Fruit fly (Drosophila melanogaster) whole organism, embryonic: ENCODE measurements around the gene CG11147.

Experiments
- Atf6 ChIP-seq: fragments of 200-800 bp; sonication (Bioruptor generic); IDR thresholded peaks from 2 replicates; pipeline ENCODE4 v1.3.6; 2022; ENCODE audit warnings: missing biosample characterization, missing genetic modification characterization
- Bgb ChIP-seq: fragments of 200-800 bp; sonication (Bioruptor generic); IDR thresholded peaks from 2 replicates; pipeline ENCODE4 v1.3.6; 2022; ENCODE audit warnings: missing biosample characterization, missing genetic modification characterization; ENCODE audit not compliant: partially characterized antibody
- CG10147 ChIP-seq: fragments of 200-800 bp; sonication (Bioruptor generic); optimal IDR thresholded peaks from 2 replicates; lab custom pipeline; 2019; ENCODE audit warnings: missing biosample characterization, mild to moderate bottlenecking, missing genetic modification characterization, moderate library complexity
- CG10267 ChIP-seq: fragments of 200-800 bp; sonication (Bioruptor generic); optimal IDR thresholded peaks from 2 replicates; lab custom pipeline; 2018; ENCODE audit warnings: missing biosample characterization, mild to moderate bottlenecking, missing genetic modification characterization, moderate library complexity
- CG10462 ChIP-seq: fragments of 200-800 bp; sonication (Bioruptor generic); optimal IDR thresholded peaks from 2 replicates; lab custom pipeline; 2016; ENCODE audit warnings: missing biosample characterization, missing genetic modification characterization
- CG11456 ChIP-seq: fragments of 200-800 bp; sonication (Bioruptor generic); IDR thresholded peaks from 3 replicates; pipeline ENCODE4 v1.3.6; 2022; ENCODE audit warnings: missing biosample characterization, missing genetic modification characterization
- CG12155 ChIP-seq: fragments of 200-800 bp; sonication (Bioruptor generic); optimal IDR thresholded peaks from 3 replicates; lab custom pipeline; 2016; ENCODE audit warnings: missing biosample characterization, missing genetic modification characterization
- CG14860 ChIP-seq: fragments of 200-800 bp; sonication (Bioruptor generic); IDR thresholded peaks from 3 replicates; pipeline ENCODE4 v1.3.6; 2022; ENCODE audit warnings: missing biosample characterization, missing genetic modification characterization; ENCODE audit not compliant: partially characterized antibody
- CG15011 ChIP-seq: fragments of 200-800 bp; sonication (Bioruptor generic); optimal IDR thresholded peaks from 3 replicates; lab custom pipeline; 2018; ENCODE audit warnings: missing biosample characterization, mild to moderate bottlenecking, missing genetic modification characterization
- CG15269 ChIP-seq: fragments of 200-800 bp; sonication (Bioruptor generic); optimal IDR thresholded peaks from 2 replicates; lab custom pipeline; 2018; ENCODE audit warnings: missing biosample characterization, mild to moderate bottlenecking, missing genetic modification characterization, moderate library complexity
- CG17328 ChIP-seq: fragments of 200-800 bp; sonication (Bioruptor generic); IDR thresholded peaks from 2 replicates; pipeline ENCODE4 v1.3.6; 2022; ENCODE audit warnings: missing biosample characterization, missing genetic modification characterization
- CG17361 ChIP-seq: fragments of 200-800 bp; sonication (Bioruptor generic); IDR thresholded peaks from 3 replicates; pipeline ENCODE4 v1.3.6; 2022; ENCODE audit warnings: missing biosample characterization, missing genetic modification characterization
- CG18619 ChIP-seq: fragments of 200-800 bp; sonication (Bioruptor generic); optimal IDR thresholded peaks from 3 replicates; lab custom pipeline; 2017; ENCODE audit warnings: missing biosample characterization, mild to moderate bottlenecking, missing genetic modification characterization
- CG2199 ChIP-seq: fragments of 200-800 bp; sonication (Bioruptor generic); IDR thresholded peaks from 3 replicates; pipeline ENCODE4 v1.3.6; 2022; ENCODE audit warnings: missing biosample characterization, missing genetic modification characterization
- CG2202 ChIP-seq: fragments of 200-800 bp; sonication (Bioruptor generic); optimal IDR thresholded peaks from 2 replicates; lab custom pipeline; 2018; ENCODE audit warnings: missing biosample characterization, mild to moderate bottlenecking, missing genetic modification characterization
- CG33557 ChIP-seq: fragments of 200-800 bp; sonication (Bioruptor generic); optimal IDR thresholded peaks from 2 replicates; lab custom pipeline; 2019; ENCODE audit warnings: missing biosample characterization, mild to moderate bottlenecking, missing genetic modification characterization, moderate library complexity
- CG3847 ChIP-seq: fragments of 200-800 bp; sonication (Bioruptor generic); IDR thresholded peaks from 2 replicates; pipeline ENCODE4 v1.3.6; 2022; ENCODE audit warnings: missing biosample characterization, missing genetic modification characterization
- CG4854 ChIP-seq: fragments of 200-800 bp; sonication (Bioruptor generic); optimal IDR thresholded peaks from 2 replicates; lab custom pipeline; 2016; ENCODE audit warnings: missing biosample characterization, missing genetic modification characterization, inconsistent platforms
- CG5953 ChIP-seq: fragments of 200-800 bp; sonication (Bioruptor generic); IDR thresholded peaks from 2 replicates; pipeline ENCODE4 v1.3.6; 2022; ENCODE audit warnings: missing biosample characterization, missing genetic modification characterization
- CG6689 ChIP-seq: fragments of 200-800 bp; sonication (Bioruptor generic); IDR thresholded peaks from 2 replicates; pipeline ENCODE4 v1.3.6; 2022; ENCODE audit warnings: missing biosample characterization, missing genetic modification characterization
- CG7839 ChIP-seq: fragments of 200-800 bp; sonication (Bioruptor generic); optimal IDR thresholded peaks from 3 replicates; lab custom pipeline; 2018; ENCODE audit warnings: missing biosample characterization, mild to moderate bottlenecking, missing genetic modification characterization, moderate library complexity
- CG7963 ChIP-seq: fragments of 200-800 bp; sonication (Bioruptor generic); IDR thresholded peaks from 3 replicates; pipeline ENCODE4 v1.3.6; 2022; ENCODE audit warnings: missing biosample characterization, missing genetic modification characterization; ENCODE audit not compliant: partially characterized antibody
- CG8281 ChIP-seq: fragments of 200-800 bp; sonication (Bioruptor generic); optimal IDR thresholded peaks from 2 replicates; lab custom pipeline; 2018; ENCODE audit warnings: missing biosample characterization, mild to moderate bottlenecking, missing genetic modification characterization, moderate library complexity
- CHES-1-like ChIP-seq: fragments of 200-800 bp; sonication (Bioruptor generic); optimal IDR thresholded peaks from 2 replicates; lab custom pipeline; 2016; ENCODE audit warnings: missing biosample characterization, missing genetic modification characterization
- CTCF ChIP-seq: fragments of 200-800 bp; sonication (Bioruptor generic); optimal IDR thresholded peaks from 2 replicates; lab custom pipeline; 2017; ENCODE audit warnings: missing biosample characterization, mild to moderate bottlenecking, missing genetic modification characterization, moderate library complexity
- CoRest ChIP-seq: fragments of 200-800 bp; sonication (Bioruptor generic); optimal IDR thresholded peaks from 3 replicates; lab custom pipeline; 2018; ENCODE audit warnings: missing biosample characterization, mild to moderate bottlenecking, missing genetic modification characterization, moderate library complexity
- Dll ChIP-seq: fragments of 200-800 bp; sonication (Bioruptor generic); IDR thresholded peaks from 4 replicates; pipeline ENCODE4 v1.3.6; 2022; ENCODE audit warnings: missing biosample characterization, missing genetic modification characterization; ENCODE audit not compliant: partially characterized antibody
- Doc3 ChIP-seq: fragments of 200-800 bp; sonication (Bioruptor generic); IDR thresholded peaks from 3 replicates; pipeline ENCODE4 v1.3.6; 2022; ENCODE audit warnings: missing biosample characterization, missing genetic modification characterization; ENCODE audit not compliant: partially characterized antibody
- ERR ChIP-seq: fragments of 200-800 bp; sonication (Bioruptor generic); optimal IDR thresholded peaks from 2 replicates; lab custom pipeline; 2016; ENCODE audit warnings: missing biosample characterization, missing genetic modification characterization
- Ets65A ChIP-seq: fragments of 200-800 bp; sonication (Bioruptor generic); peaks from one replicate; lab custom pipeline; 2016; ENCODE audit warnings: missing biosample characterization, missing genetic modification characterization
- HLH3B ChIP-seq: fragments of 200-800 bp; sonication (Bioruptor generic); IDR thresholded peaks from 2 replicates; pipeline ENCODE4 v1.3.6; 2022; ENCODE audit warnings: missing biosample characterization, missing genetic modification characterization
- Lpt ChIP-seq: fragments of >200 bp; optimal IDR thresholded peaks from 2 replicates; lab custom pipeline; 2018; ENCODE audit warnings: missing biosample characterization, missing genetic modification characterization
- NC2β ChIP-seq: fragments of 200-800 bp; sonication (Bioruptor generic); optimal IDR thresholded peaks from 2 replicates; lab custom pipeline; 2016; ENCODE audit warnings: missing biosample characterization, missing genetic modification characterization
- Ptx1 ChIP-seq: fragments of 200-800 bp; sonication (Bioruptor generic); IDR thresholded peaks from 2 replicates; pipeline ENCODE4 v1.3.6; 2022; ENCODE audit warnings: missing biosample characterization, missing genetic modification characterization
- Xrp1 ChIP-seq: fragments of 200-800 bp; sonication (Bioruptor generic); IDR thresholded peaks from 2 replicates; pipeline ENCODE4 v1.3.6; 2022; ENCODE audit warnings: missing biosample characterization, missing genetic modification characterization
- ara ChIP-seq: fragments of 200-800 bp; sonication (Bioruptor generic); IDR thresholded peaks from 2 replicates; pipeline ENCODE4 v1.3.6; 2022; ENCODE audit warnings: missing biosample characterization, missing genetic modification characterization
- ase ChIP-seq: fragments of 200-800 bp; sonication (Bioruptor generic); IDR thresholded peaks from 3 replicates; pipeline ENCODE4 v1.3.6; 2022; ENCODE audit warnings: missing biosample characterization, missing genetic modification characterization
- crc ChIP-seq: fragments of 200-800 bp; sonication (Bioruptor generic); optimal IDR thresholded peaks from 2 replicates; lab custom pipeline; 2016; ENCODE audit warnings: missing biosample characterization, missing genetic modification characterization
- cwo ChIP-seq: fragments of 200-800 bp; sonication (Bioruptor generic); optimal IDR thresholded peaks from 3 replicates; lab custom pipeline; 2017; ENCODE audit warnings: missing biosample characterization, missing genetic modification characterization, mild to moderate bottlenecking, moderate library complexity, missing genetic modification reagents
- dm ChIP-seq: fragments of 200-800 bp; sonication (Bioruptor generic); optimal IDR thresholded peaks from 3 replicates; lab custom pipeline; 2016; ENCODE audit warnings: missing biosample characterization, missing genetic modification characterization
- ems ChIP-seq: fragments of 200-800 bp; sonication (Bioruptor generic); optimal IDR thresholded peaks from 3 replicates; lab custom pipeline; 2016; ENCODE audit warnings: missing biosample characterization, missing genetic modification characterization
- fd102C ChIP-seq: fragments of 200-800 bp; sonication (Bioruptor generic); optimal IDR thresholded peaks from 2 replicates; lab custom pipeline; 2018; ENCODE audit warnings: missing biosample characterization, mild to moderate bottlenecking, missing genetic modification characterization, moderate library complexity
- gce ChIP-seq: fragments of 200-800 bp; sonication (Bioruptor generic); IDR thresholded peaks from 3 replicates; pipeline ENCODE4 v1.3.6; 2022; ENCODE audit warnings: missing biosample characterization, missing genetic modification characterization
- lab ChIP-seq: fragments of 200-800 bp; sonication (Bioruptor generic); optimal IDR thresholded peaks from 3 replicates; lab custom pipeline; 2017; ENCODE audit warnings: missing biosample characterization, missing genetic modification characterization, mild to moderate bottlenecking, moderate library complexity, missing genetic modification reagents
- pan ChIP-seq, 4 experiments: fragments of >200 bp in 3 of 4; fragments of 200-800 bp in 1 of 4; sonication (Bioruptor generic) in 1 of 4; optimal IDR thresholded peaks in 3 of 4; IDR thresholded peaks in 1 of 4; 2 replicates each; pipeline versions ENCODE4 v1.3.6 to Lab custom; 2017 to 2022; ENCODE audit warnings: missing biosample characterization in 2 of 4, missing genetic modification characterization in 2 of 4, mixed read lengths in 1 of 4
- sna ChIP-seq: fragments of 200-800 bp; sonication (Bioruptor generic); IDR thresholded peaks from 2 replicates; pipeline ENCODE4 v1.3.6; 2022; ENCODE audit warnings: missing biosample characterization, missing genetic modification characterization; ENCODE audit not compliant: partially characterized antibody
- sqz ChIP-seq: fragments of 200-800 bp; sonication (Bioruptor generic); optimal IDR thresholded peaks from 3 replicates; lab custom pipeline; 2018; ENCODE audit warnings: missing biosample characterization, mild to moderate bottlenecking, missing genetic modification characterization
- ssp ChIP-seq: fragments of 200-800 bp; sonication (Bioruptor generic); IDR thresholded peaks from 2 replicates; pipeline ENCODE4 v1.3.6; 2022; ENCODE audit warnings: missing biosample characterization, missing genetic modification characterization
- tin ChIP-seq: fragments of 200-800 bp; sonication (Bioruptor generic); optimal IDR thresholded peaks from 3 replicates; lab custom pipeline; 2016; ENCODE audit warnings: missing biosample characterization, missing genetic modification characterization
- wor ChIP-seq: fragments of 200-800 bp; sonication (Bioruptor generic); IDR thresholded peaks from 2 replicates; pipeline ENCODE4 v1.3.6; 2022; ENCODE audit warnings: missing biosample characterization, missing genetic modification characterization
- zen2 ChIP-seq: fragments of 200-800 bp; sonication (Bioruptor generic); IDR thresholded peaks from 3 replicates; pipeline ENCODE4 v1.3.6; 2022; ENCODE audit warnings: missing biosample characterization, missing genetic modification characterization; ENCODE audit not compliant: partially characterized antibody

The CG11147 gene

DNA sequence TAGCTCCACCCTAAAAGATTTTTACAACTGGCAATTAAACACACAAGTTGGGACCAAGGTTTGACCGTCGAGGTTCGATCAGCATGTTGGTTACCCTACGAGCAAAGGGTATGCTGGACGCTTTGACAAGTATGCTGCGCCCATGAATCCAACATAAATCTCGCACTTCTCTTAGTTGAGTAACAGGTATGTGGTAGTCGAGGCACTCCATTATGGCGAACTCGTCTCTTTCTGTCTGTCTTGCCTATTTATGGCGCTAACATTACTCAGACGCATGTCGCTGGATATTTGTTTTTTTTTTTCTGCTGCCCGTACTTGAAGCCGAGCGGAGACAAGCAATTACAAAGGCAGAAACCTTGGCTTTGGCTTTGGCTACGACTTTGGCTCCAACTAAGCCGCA lies 40.1 kb upstream of the CG11147 start (continued):
- no peak for TF ChIP-seq tin (GFP tag; lab: Kevin White, UChicago)
- TF ChIP-seq Ptx1 = 0 out of 2 replicates have a peak, but pooled peaks have one; percentile 21
- no peak for TF ChIP-seq cwo (GFP tag; lab: Kevin White, UChicago)
- TF ChIP-seq CG33557 (GFP tag; lab: Kevin White, UChicago) = no peak
- no peak for TF ChIP-seq CG10147
- no peak for TF ChIP-seq CG8281 (tag; lab: Kevin White, UChicago)
- no peak for TF ChIP-seq ssp (GFP tag; lab: Robert Waterston, UW)
- TF ChIP-seq NC2β (GFP tag; lab: Kevin White, UChicago) = no peak
- TF ChIP-seq ara (GFP tag; lab: Robert Waterston, UW) = no peak
- TF ChIP-seq CG15011 (GFP tag; lab: Kevin White, UChicago) = no peak
- no peak for TF ChIP-seq Lpt (GFP tag; lab: Kevin White, UChicago)
- no peak for TF ChIP-seq CHES-1-like (GFP tag; lab: Kevin White, UChicago)
- no peak for TF ChIP-seq wor (GFP tag; lab: Robert Waterston, UW)
- no peak for TF ChIP-seq CG12155 (GFP tag; lab: Kevin White, UChicago)
- TF ChIP-seq gce = no peak
- no peak for TF ChIP-seq ERR (GFP tag; lab: Kevin White, UChicago)
- TF ChIP-seq CG6689 = no peak
- TF ChIP-seq crc (GFP tag; lab: Kevin White, UChicago) = no peak
- peak; percentile 87 for TF ChIP-seq Ets65A
- TF ChIP-seq ems = no peak
- no peak for TF ChIP-seq CG11456 (GFP tag; lab: Robert Waterston, UW)
- peak; percentile 40; the same call in 1 of the 4 replicates for TF ChIP-seq Dll (GFP tag; lab: Robert Waterston, UW)
- peak; percentile 79 for TF ChIP-seq CG7963
- peak; percentile 39 for TF ChIP-seq lab
- no peak for TF ChIP-seq pan (optimal IDR thresholded peaks at IDR 0.05; lab: Kevin White, UChicago)
- TF ChIP-seq pan (GFP tag; optimal IDR thresholded peaks at IDR 0.05 in 1 of 2, IDR thresholded peaks at IDR 0.05 in 1 of 2) = peak in 1 of 2 experiments; percentile 42
- no peak for TF ChIP-seq CG2199 (GFP tag; lab: Robert Waterston, UW)
- TF ChIP-seq CTCF (GFP tag; lab: Kevin White, UChicago) = no peak
- TF ChIP-seq CG2202 = no peak
- TF ChIP-seq CG5953 (GFP tag; lab: Robert Waterston, UW) = peak; percentile 18; the same call in 1 of the 2 replicates
- no peak for TF ChIP-seq dm (GFP tag; lab: Kevin White, UChicago)
- peak; percentile 10 for TF ChIP-seq CG7839 (tag; lab: Kevin White, UChicago)
- peak; percentile 73 for TF ChIP-seq CG14860 (GFP tag; lab: Robert Waterston, UW)
- no peak for TF ChIP-seq Xrp1 (GFP tag; lab: Robert Waterston, UW)
- no peak for TF ChIP-seq CG10462 (GFP tag; lab: Kevin White, UChicago)
- no peak for TF ChIP-seq CG4854 (GFP tag; lab: Kevin White, UChicago)
- no peak for TF ChIP-seq CG17361 (GFP tag; lab: Robert Waterston, UW)
- TF ChIP-seq Atf6 = no peak
- TF ChIP-seq zen2 (GFP tag; lab: Robert Waterston, UW) = 0 out of 3 replicates have a peak, but pooled peaks have one; percentile 26
- TF ChIP-seq fd102C (GFP tag; lab: Kevin White, UChicago) = no peak
- TF ChIP-seq Bgb (GFP tag; lab: Robert Waterston, UW) = peak; percentile 74
- no peak for TF ChIP-seq CG10267 (tag; lab: Kevin White, UChicago)
- TF ChIP-seq CG17328 (GFP tag; lab: Robert Waterston, UW) = no peak
- 0 out of 2 replicates have a peak, but pooled peaks have one; percentile 26 for TF ChIP-seq sna (GFP tag; lab: Robert Waterston, UW)
- no peak for TF ChIP-seq CG3847 (GFP tag; lab: Robert Waterston, UW)
- TF ChIP-seq CG18619 = no peak
- TF ChIP-seq sqz (GFP tag; lab: Kevin White, UChicago) = no peak
- TF ChIP-seq Doc3 (GFP tag; lab: Robert Waterston, UW) = 0 out of 3 replicates have a peak, but pooled peaks have one; percentile 29
- no peak for TF ChIP-seq ase (GFP tag; lab: Robert Waterston, UW)
- TF ChIP-seq HLH3B = no peak
- no peak for TF ChIP-seq CG15269 (tag; lab: Kevin White, UChicago)
- no peak for TF ChIP-seq CoRest (tag; lab: Kevin White, UChicago)
